Worm (Caenorhabditis elegans): ENCODE data around the gene F59A1.13.

Gene F59A1.13

ce11 chrV:17668531-17668930 lies 22.3 kb downstream of the F59A1.13 start, which contains the start of gene str-89:
TSS of gene str-89 (plus strand) at chrV:17668831.
- TF ChIP-seq ztf-11 (tag; optimal IDR thresholded peaks at IDR 0.05): no peak
- TF ChIP-seq mls-2 (tag; optimal IDR thresholded peaks at IDR 0.05): no peak
- TF ChIP-seq zip-8 (tag; optimal IDR thresholded peaks at IDR 0.05): no peak
- TF ChIP-seq tbx-8 (GFP tag; optimal IDR thresholded peaks at IDR 0.05): no peak
- TF ChIP-seq ceh-39 (tag; optimal IDR thresholded peaks at IDR 0.05): no peak
- no peak for TF ChIP-seq ceh-43 (GFP tag; optimal IDR thresholded peaks at IDR 0.05)
- no peak for TF ChIP-seq sptf-1 (tag; optimal IDR thresholded peaks at IDR 0.05)
- no peak for TF ChIP-seq ces-1 (GFP tag; optimal IDR thresholded peaks at IDR 0.05)
- no peak for TF ChIP-seq nhr-2 (tag; optimal IDR thresholded peaks at IDR 0.05)
- no peak for TF ChIP-seq M03D4.4 (tag; optimal IDR thresholded peaks at IDR 0.05)
- TF ChIP-seq elt-1 (tag; optimal IDR thresholded peaks at IDR 0.05; ENCODE audit: borderline replicate concordance, insufficient read depth): no peak
- no peak for TF ChIP-seq unc-39 (tag; optimal IDR thresholded peaks at IDR 0.05)
- TF ChIP-seq nhr-237 (tag; optimal IDR thresholded peaks at IDR 0.05): no peak
- no peak for TF ChIP-seq hlh-1 (tag; optimal IDR thresholded peaks at IDR 0.05)
- TF ChIP-seq nhr-76 (tag; optimal IDR thresholded peaks at IDR 0.05): no peak
- TF ChIP-seq snpc-4 (tag; optimal IDR thresholded peaks at IDR 0.05): no peak
- TF ChIP-seq blmp-1 (tag; optimal IDR thresholded peaks at IDR 0.05): no peak

DNA sequence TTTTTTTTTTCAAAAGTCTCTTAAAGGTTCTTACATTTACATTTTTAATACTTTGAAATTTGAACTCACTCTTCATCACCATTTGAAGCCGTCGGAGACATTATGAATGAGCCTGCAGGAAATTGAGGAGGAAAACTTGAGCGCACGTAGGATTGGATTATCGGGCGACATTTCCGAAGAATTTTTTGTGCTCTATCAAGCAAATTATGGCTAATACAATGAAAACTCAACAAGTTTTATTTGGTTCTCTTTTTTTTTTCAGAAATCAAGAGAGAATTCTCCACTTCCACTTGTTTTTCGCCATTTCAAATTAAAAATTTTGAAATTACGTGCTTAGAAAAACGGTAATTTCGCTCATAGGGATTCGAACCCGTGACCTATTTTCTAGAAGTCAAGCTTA lies 23.1 kb downstream of the F59A1.13 start, which contains the start of gene F59A1.12:
Gene F59A1.12, minus strand, starts transcription at position 101 of the 400 bp plus-strand sequence.
- TF ChIP-seq sem-2 (GFP tag; optimal IDR thresholded peaks at IDR 0.05) (no peak), unc-62 (GFP tag; optimal IDR thresholded peaks at IDR 0.05) (no peak), ham-2 (GFP tag; optimal IDR thresholded peaks at IDR 0.05) (no peak), ceh-39 (tag; optimal IDR thresholded peaks at IDR 0.05) (no peak), nhr-76 (tag; optimal IDR thresholded peaks at IDR 0.05) (no peak), tbx-8 (GFP tag; optimal IDR thresholded peaks at IDR 0.05) (no peak), lin-32 (GFP tag; optimal IDR thresholded peaks at IDR 0.05) (no peak), ces-1 (GFP tag; optimal IDR thresholded peaks at IDR 0.05) (no peak), lin-13 (tag; optimal IDR thresholded peaks at IDR 0.05) (no peak), ztf-11 (tag; optimal IDR thresholded peaks at IDR 0.05) (no peak), ceh-83 (GFP tag; optimal IDR thresholded peaks at IDR 0.05) (no peak), mab-5 (tag; optimal IDR thresholded peaks at IDR 0.05) (no peak), bed-3 (GFP tag; optimal IDR thresholded peaks at IDR 0.05) (no peak), drap-1 (GFP tag; optimal IDR thresholded peaks at IDR 0.05) (no peak), lsy-2 (tag; optimal IDR thresholded peaks at IDR 0.05) (no peak), hlh-1 (tag; optimal IDR thresholded peaks at IDR 0.05) (no peak)

DNA sequence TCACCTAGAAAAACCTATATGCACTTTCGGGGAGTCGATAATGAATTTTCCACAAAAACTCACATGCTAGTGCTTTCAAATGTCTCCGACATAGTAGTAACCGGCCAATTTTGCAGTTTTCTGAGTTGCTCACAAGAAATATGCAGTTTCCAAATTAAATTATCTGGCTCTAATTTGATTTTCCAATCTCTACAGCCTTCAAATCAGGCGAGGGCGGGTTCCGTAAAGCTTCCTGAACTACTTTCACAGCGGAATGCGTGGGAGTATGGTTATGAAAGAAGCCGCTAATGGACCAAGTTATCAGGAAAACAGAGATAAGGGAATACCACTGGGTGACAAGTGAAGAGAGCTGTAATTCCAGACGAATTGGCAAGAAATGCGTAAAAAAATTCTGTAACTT lies 24.9 kb downstream of the F59A1.13 start, which contains the start of gene F59A1.11:
Gene F59A1.11, minus strand, starts transcription at position 101 of the 400 bp plus-strand sequence.
- TF ChIP-seq unc-120 (tag; optimal IDR thresholded peaks at IDR 0.05; ENCODE audit: poor library complexity, severe bottlenecking) (no peak), hlh-1 (tag; optimal IDR thresholded peaks at IDR 0.05) (no peak), sptf-1 (tag; optimal IDR thresholded peaks at IDR 0.05) (no peak), cnd-1 (tag; optimal IDR thresholded peaks at IDR 0.05) (no peak), elt-3 (tag; optimal IDR thresholded peaks at IDR 0.05) (no peak), ham-2 (GFP tag; optimal IDR thresholded peaks at IDR 0.05) (no peak), nhr-76 (tag; optimal IDR thresholded peaks at IDR 0.05) (no peak), zip-8 (tag; optimal IDR thresholded peaks at IDR 0.05) (no peak), ceh-39 (tag; optimal IDR thresholded peaks at IDR 0.05) (no peak), unc-62 (GFP tag; optimal IDR thresholded peaks at IDR 0.05) (no peak), drap-1 (GFP tag; optimal IDR thresholded peaks at IDR 0.05) (no peak), ztf-11 (tag; optimal IDR thresholded peaks at IDR 0.05) (no peak), flh-1 (GFP tag; optimal IDR thresholded peaks at IDR 0.05) (no peak), nhr-12 (tag; optimal IDR thresholded peaks at IDR 0.05) (no peak), lin-32 (GFP tag; optimal IDR thresholded peaks at IDR 0.05) (no peak), ceh-83 (GFP tag; optimal IDR thresholded peaks at IDR 0.05) (no peak), bed-3 (GFP tag; optimal IDR thresholded peaks at IDR 0.05) (no peak), elt-1 (tag; optimal IDR thresholded peaks at IDR 0.05; ENCODE audit: borderline replicate concordance, insufficient read depth) (no peak), lin-13 (tag; optimal IDR thresholded peaks at IDR 0.05) (no peak)

DNA sequence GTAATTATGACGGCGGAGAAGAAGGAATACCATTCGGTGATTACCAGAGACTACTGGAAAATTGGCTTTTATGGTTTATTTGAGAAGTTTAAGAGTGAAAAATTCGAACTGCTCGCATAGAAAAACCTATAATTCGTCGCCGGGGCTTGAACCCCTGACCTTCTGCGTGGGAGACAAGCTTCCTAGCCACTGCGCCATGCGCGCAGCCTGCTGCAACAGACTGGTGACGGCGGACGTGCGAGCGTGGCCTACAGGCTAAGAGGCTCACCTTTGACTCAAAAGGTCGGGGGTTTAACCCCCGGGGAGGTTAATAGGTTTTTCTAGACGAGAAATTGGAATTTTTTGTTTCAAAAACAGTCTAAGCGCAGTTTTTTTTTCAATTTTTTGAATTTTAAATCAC lies 26.5 kb downstream of the F59A1.13 start:
- TF ChIP-seq ceh-39 (tag; optimal IDR thresholded peaks at IDR 0.05): no peak
- no peak for TF ChIP-seq flh-1 (GFP tag; optimal IDR thresholded peaks at IDR 0.05)
- no peak for TF ChIP-seq nhr-28 (tag; optimal IDR thresholded peaks at IDR 0.05)
- no peak for TF ChIP-seq elt-3 (tag; optimal IDR thresholded peaks at IDR 0.05)
- TF ChIP-seq M03D4.4 (tag; optimal IDR thresholded peaks at IDR 0.05): no peak
- no peak for TF ChIP-seq mep-1 (tag; optimal IDR thresholded peaks at IDR 0.05)
- no peak for TF ChIP-seq lin-13 (tag; optimal IDR thresholded peaks at IDR 0.05)
- TF ChIP-seq sem-2 (GFP tag; optimal IDR thresholded peaks at IDR 0.05): no peak
- no peak for TF ChIP-seq unc-39 (tag; optimal IDR thresholded peaks at IDR 0.05)
- TF ChIP-seq pha-4 (tag; optimal IDR thresholded peaks at IDR 0.05): no peak
- TF ChIP-seq unc-62 (GFP tag; optimal IDR thresholded peaks at IDR 0.05): no peak
- TF ChIP-seq ham-2 (GFP tag; optimal IDR thresholded peaks at IDR 0.05): no peak
- TF ChIP-seq unc-120 (tag; optimal IDR thresholded peaks at IDR 0.05; ENCODE audit: poor library complexity, severe bottlenecking): no peak
- no peak for TF ChIP-seq tbx-8 (GFP tag; optimal IDR thresholded peaks at IDR 0.05)
- no peak for TF ChIP-seq ces-1 (GFP tag; optimal IDR thresholded peaks at IDR 0.05)
- TF ChIP-seq hlh-1 (tag; optimal IDR thresholded peaks at IDR 0.05): no peak
- no peak for TF ChIP-seq blmp-1 (tag; optimal IDR thresholded peaks at IDR 0.05)
- TF ChIP-seq lin-32 (GFP tag; optimal IDR thresholded peaks at IDR 0.05): no peak
- no peak for TF ChIP-seq mab-5 (tag; optimal IDR thresholded peaks at IDR 0.05)
- TF ChIP-seq nhr-237 (tag; optimal IDR thresholded peaks at IDR 0.05): no peak
